Fruit fly (Drosophila melanogaster): ENCODE results near the gene PIG-K.
A peak's percentile ranks its signal among the peaks of the same experiment; 100 is the strongest.

PIG-K gene

dm6 chrX:1984175-1984973, 24.8 kb downstream of the PIG-K start (continued):
- TF ChIP-seq ken (GFP tag; IDR thresholded peaks at IDR 0.05), result peak; percentile 80
- peak; percentile 7 for TF ChIP-seq fd64A (GFP tag; optimal IDR thresholded peaks at IDR 0.05)
- peak; percentile 85 for TF ChIP-seq bcd (GFP tag; optimal IDR thresholded peaks at IDR 0.05)
- TF ChIP-seq CG2889 (GFP tag; IDR thresholded peaks at IDR 0.05), result 0 out of 3 replicates have a peak, but pooled peaks have one; percentile 41
- peak; percentile 71 for TF ChIP-seq Aef1 (GFP tag; IDR thresholded peaks at IDR 0.05)
- peak; percentile 23 for TF ChIP-seq Ravus (GFP tag; IDR thresholded peaks at IDR 0.05)
- peak; percentile 57 for TF ChIP-seq CG8359 (GFP tag; optimal IDR thresholded peaks at IDR 0.05; ENCODE audit: borderline replicate concordance)
- peak; percentile 14 for TF ChIP-seq caup (GFP tag; optimal IDR thresholded peaks at IDR 0.05; ENCODE audit: severe bottlenecking)
- TF ChIP-seq zen2 (GFP tag; IDR thresholded peaks at IDR 0.05; ENCODE audit: partially characterized antibody), result no peak
- TF ChIP-seq Antp (GFP tag; optimal IDR thresholded peaks at IDR 0.05), result peak; percentile 64
- TF ChIP-seq chinmo (GFP tag; IDR thresholded peaks at IDR 0.05; ENCODE audit: partially characterized antibody), result 0 out of 4 replicates have a peak, but pooled peaks have one; percentile 36
- peak; percentile 69 for TF ChIP-seq E2f1 (GFP tag; IDR thresholded peaks at IDR 0.05)
- peak; percentile 73 for TF ChIP-seq pb (GFP tag; optimal IDR thresholded peaks at IDR 0.05)
- no peak for TF ChIP-seq Camta (GFP tag; optimal IDR thresholded peaks at IDR 0.05)
- TF ChIP-seq fd102C (GFP tag; optimal IDR thresholded peaks at IDR 0.05), result no peak
- TF ChIP-seq pan (optimal IDR thresholded peaks at IDR 0.05), result no peak
- TF ChIP-seq pan (GFP tag; optimal IDR thresholded peaks at IDR 0.05 in 1 of 2, IDR thresholded peaks at IDR 0.05 in 1 of 2), result peak in 1 of 2 experiments; percentile 80
- TF ChIP-seq CrebB (tag; optimal IDR thresholded peaks at IDR 0.05), result peak; percentile 65
- TF ChIP-seq Max (GFP tag; optimal IDR thresholded peaks at IDR 0.05), result no peak
- no peak for TF ChIP-seq CG7745 (tag; optimal IDR thresholded peaks at IDR 0.05)
- TF ChIP-seq Awh (GFP tag; IDR thresholded peaks at IDR 0.05), result peak; percentile 57; the same call in 1 of the 2 replicates
- TF ChIP-seq CG10565 (GFP tag; optimal IDR thresholded peaks at IDR 0.05), result no peak
- 0 out of 2 replicates have a peak, but pooled peaks have one; percentile 9 for TF ChIP-seq Dip2 (GFP tag; IDR thresholded peaks at IDR 0.05)
- peak; percentile 61 for TF ChIP-seq CG15011 (GFP tag; optimal IDR thresholded peaks at IDR 0.05)
- TF ChIP-seq lilli (GFP tag; optimal IDR thresholded peaks at IDR 0.05), result peak; percentile 70
- TF ChIP-seq CG11560 (tag; IDR thresholded peaks at IDR 0.05), result 0 out of 3 replicates have a peak, but pooled peaks have one; percentile 48
- peak; percentile 50 for TF ChIP-seq CG14710 (tag; optimal IDR thresholded peaks at IDR 0.05)
- peak; percentile 84 for TF ChIP-seq wor (GFP tag; IDR thresholded peaks at IDR 0.05)
- TF ChIP-seq CG34422 (GFP tag; IDR thresholded peaks at IDR 0.05), result peak; percentile 73; the same call in 1 of the 3 replicates
- TF ChIP-seq Bdp1 (GFP tag; optimal IDR thresholded peaks at IDR 0.05), result peak; percentile 32
- peak; percentile 48 for TF ChIP-seq sd (tag; optimal IDR thresholded peaks at IDR 0.05)
- TF ChIP-seq ERR (GFP tag; optimal IDR thresholded peaks at IDR 0.05), result no peak
- TF ChIP-seq CG7556 (GFP tag; optimal IDR thresholded peaks at IDR 0.05), result peak; percentile 77
- TF ChIP-seq CG17359 (tag; optimal IDR thresholded peaks at IDR 0.05), result peak; percentile 77
- no peak for TF ChIP-seq abd-A (tag; optimal IDR thresholded peaks at IDR 0.05)
- TF ChIP-seq Mrtf (GFP tag; IDR thresholded peaks at IDR 0.05), result peak; percentile 77; the same call in 2 of the 3 replicates
- TF ChIP-seq C15 (GFP tag; IDR thresholded peaks at IDR 0.05), result no peak
- TF ChIP-seq twi (tag; optimal IDR thresholded peaks at IDR 0.05), result peak; percentile 67
- TF ChIP-seq CG4404 (GFP tag; IDR thresholded peaks at IDR 0.05), result peak; percentile 53; the same call in 1 of the 2 replicates
- TF ChIP-seq NK7.1 (GFP tag; optimal IDR thresholded peaks at IDR 0.05), result peak; percentile 45
- peak; percentile 56 for TF ChIP-seq CG9876 (GFP tag; optimal IDR thresholded peaks at IDR 0.05)
- TF ChIP-seq CG3163 (GFP tag; optimal IDR thresholded peaks at IDR 0.05), result peak; percentile 48
- TF ChIP-seq Meics (GFP tag; optimal IDR thresholded peaks at IDR 0.05), result peak; percentile 62
- peak; percentile 74 for TF ChIP-seq fu2 (GFP tag; optimal IDR thresholded peaks at IDR 0.05)
- TF ChIP-seq pros (GFP tag; optimal IDR thresholded peaks at IDR 0.05), result no peak
- TF ChIP-seq hkb (optimal IDR thresholded peaks at IDR 0.05), result no peak
- TF ChIP-seq hkb (GFP tag; IDR thresholded peaks at IDR 0.05), result peak; percentile 45; the same call in 1 of the 2 replicates
- TF ChIP-seq Eip74EF (GFP tag; optimal IDR thresholded peaks at IDR 0.05), result peak in 1 of 2 experiments; percentile 75
- TF ChIP-seq tin (GFP tag; optimal IDR thresholded peaks at IDR 0.05), result peak; percentile 30
